Worm (Caenorhabditis elegans) whole organism, L3 larva: ENCODE measurements around the gene ZK1193.2.

Source experiments
- R02D3.7 ChIP-seq: fragments of 150-350 bp; optimal IDR thresholded peaks from 2 replicates; lab custom pipeline; 2014; ENCODE audit warnings: missing biosample characterization, missing genetic modification characterization
- ZK546.5 ChIP-seq: sonication (generic microtip); optimal IDR thresholded peaks from 2 replicates; lab custom pipeline; 2017; ENCODE audit warnings: missing biosample characterization, missing genetic modification characterization
- aly-2 ChIP-seq: fragments of 150-350 bp; optimal IDR thresholded peaks from 2 replicates; lab custom pipeline; 2014; ENCODE audit warnings: missing biosample characterization, missing genetic modification characterization
- ama-1 ChIP-seq: fragments of 150-350 bp; optimal IDR thresholded peaks from 2 replicates; lab custom pipeline; 2018
- ceh-16 ChIP-seq: sonication (generic microtip); optimal IDR thresholded peaks from 2 replicates; lab custom pipeline; 2017; ENCODE audit warnings: missing biosample characterization, missing genetic modification characterization
- ceh-28 ChIP-seq: fragments of 150-350 bp; optimal IDR thresholded peaks from 2 replicates; lab custom pipeline; 2014; ENCODE audit warnings: missing biosample characterization, missing genetic modification reagents, missing genetic modification characterization
- ceh-82 ChIP-seq: fragments of 150-350 bp; optimal IDR thresholded peaks from 2 replicates; lab custom pipeline; 2014; ENCODE audit warnings: missing biosample characterization, missing genetic modification characterization
- daf-12 ChIP-seq: fragments of 150-350 bp; optimal IDR thresholded peaks from 2 replicates; lab custom pipeline; 2014; ENCODE audit warnings: missing biosample characterization, missing genetic modification reagents, missing genetic modification characterization
- egl-5 ChIP-seq: fragments of 150-350 bp; optimal IDR thresholded peaks from 2 replicates; lab custom pipeline; 2017; ENCODE audit warnings: missing biosample characterization, missing genetic modification reagents, missing genetic modification characterization, inconsistent platforms
- elt-1 ChIP-seq: fragments of 150-350 bp; optimal IDR thresholded peaks from 2 replicates; lab custom pipeline; 2014; ENCODE audit warnings: missing biosample characterization, missing genetic modification characterization
- elt-2 ChIP-seq: sonication (generic microtip); optimal IDR thresholded peaks from 2 replicates; lab custom pipeline; 2016; ENCODE audit warnings: missing genetic modification reagents, mild to moderate bottlenecking, missing genetic modification characterization, missing compliant biosample characterization
- elt-3 ChIP-seq, 3 experiments: fragments of 150-350 bp in 1 of 3; sonication (generic microtip) in 2 of 3; optimal IDR thresholded peaks; 2 replicates in 2 of 3; 4 replicates in 1 of 3; lab custom pipeline; 2014 to 2017; ENCODE audit warnings: missing biosample characterization in 3 of 3, missing genetic modification characterization in 3 of 3
- eor-1 ChIP-seq, 2 experiments: fragments of 150-350 bp; optimal IDR thresholded peaks; 2 replicates each; lab custom pipeline; 2014 to 2018; ENCODE audit warnings: missing biosample characterization in 2 of 2, missing genetic modification characterization in 2 of 2
- fkh-10 ChIP-seq: sonication (generic microtip); optimal IDR thresholded peaks from 2 replicates; lab custom pipeline; 2017; ENCODE audit warnings: missing biosample characterization, missing genetic modification reagents, missing genetic modification characterization
- fkh-2 ChIP-seq: fragments of 150-350 bp; optimal IDR thresholded peaks from 2 replicates; lab custom pipeline; 2014; ENCODE audit warnings: missing biosample characterization, missing genetic modification reagents, missing genetic modification characterization
- fos-1 ChIP-seq: fragments of 150-350 bp; optimal IDR thresholded peaks from 2 replicates; lab custom pipeline; 2014; ENCODE audit warnings: missing biosample characterization, missing genetic modification characterization
- hmg-11 ChIP-seq: sonication (generic microtip); optimal IDR thresholded peaks from 2 replicates; lab custom pipeline; 2016; ENCODE audit warnings: missing genetic modification characterization, missing compliant biosample characterization
- jun-1 ChIP-seq: fragments of 150-350 bp; optimal IDR thresholded peaks from 2 replicates; lab custom pipeline; 2014; ENCODE audit warnings: missing biosample characterization, missing genetic modification reagents, missing genetic modification characterization
- lin-39 ChIP-seq: fragments of 150-350 bp; optimal IDR thresholded peaks from 2 replicates; lab custom pipeline; 2018; ENCODE audit warnings: missing biosample characterization, missing genetic modification reagents, missing genetic modification characterization
- lsy-12 ChIP-seq: sonication (generic microtip); optimal IDR thresholded peaks from 2 replicates; lab custom pipeline; 2016; ENCODE audit warnings: mild to moderate bottlenecking, missing genetic modification characterization, missing compliant biosample characterization
- mdl-1 ChIP-seq: fragments of 150-350 bp; optimal IDR thresholded peaks from 2 replicates; lab custom pipeline; 2014; ENCODE audit warnings: missing biosample characterization, missing genetic modification characterization
- nfya-1 ChIP-seq: sonication (generic microtip); optimal IDR thresholded peaks from 2 replicates; lab custom pipeline; 2017; ENCODE audit warnings: missing genetic modification characterization, mild to moderate bottlenecking, missing compliant biosample characterization, antibody characterized with exemption, moderate library complexity; ENCODE audit not compliant: insufficient read depth
- nhr-11 ChIP-seq: fragments of 150-350 bp; optimal IDR thresholded peaks from 2 replicates; lab custom pipeline; 2014; ENCODE audit warnings: missing biosample characterization, missing genetic modification characterization
- nhr-12 ChIP-seq: fragments of 150-350 bp; optimal IDR thresholded peaks from 2 replicates; lab custom pipeline; 2014; ENCODE audit warnings: missing biosample characterization, missing genetic modification characterization
- nhr-23 ChIP-seq: fragments of 150-350 bp; optimal IDR thresholded peaks from 2 replicates; lab custom pipeline; 2014; ENCODE audit warnings: missing biosample characterization, missing genetic modification reagents, missing genetic modification characterization
- nhr-237 ChIP-seq: fragments of 150-350 bp; optimal IDR thresholded peaks from 2 replicates; lab custom pipeline; 2014; ENCODE audit warnings: missing biosample characterization, missing genetic modification characterization
- nhr-28 ChIP-seq: fragments of 150-350 bp; optimal IDR thresholded peaks from 2 replicates; lab custom pipeline; 2014; ENCODE audit warnings: missing biosample characterization, missing genetic modification characterization
- nhr-43 ChIP-seq: sonication (generic microtip); optimal IDR thresholded peaks from 2 replicates; lab custom pipeline; 2016; ENCODE audit warnings: mild to moderate bottlenecking, missing genetic modification characterization, missing compliant biosample characterization; ENCODE audit not compliant: poor library complexity, severe bottlenecking
- nhr-77 ChIP-seq: fragments of 150-350 bp; optimal IDR thresholded peaks from 2 replicates; lab custom pipeline; 2014; ENCODE audit warnings: missing biosample characterization, missing genetic modification characterization
- pha-4 ChIP-seq: fragments of 150-350 bp; optimal IDR thresholded peaks from 2 replicates; lab custom pipeline; 2014; ENCODE audit warnings: missing biosample characterization, missing genetic modification reagents, missing genetic modification characterization
- pqm-1 ChIP-seq: fragments of 150-350 bp; optimal IDR thresholded peaks from 2 replicates; lab custom pipeline; 2017; ENCODE audit warnings: missing biosample characterization, missing genetic modification characterization, inconsistent platforms
- sea-2 ChIP-seq: fragments of 150-350 bp; sonication (generic microtip); optimal IDR thresholded peaks from 4 replicates; lab custom pipeline; 2014; ENCODE audit warnings: missing biosample characterization, missing genetic modification reagents, missing genetic modification characterization
- skn-1 ChIP-seq: fragments of 150-350 bp; optimal IDR thresholded peaks from 2 replicates; lab custom pipeline; 2014; ENCODE audit warnings: missing biosample characterization, missing genetic modification characterization
- snpc-4 ChIP-seq: fragments of 150-350 bp; optimal IDR thresholded peaks from 2 replicates; lab custom pipeline; 2014; ENCODE audit warnings: missing biosample characterization, missing genetic modification characterization
- tbx-2 ChIP-seq: sonication (generic microtip); optimal IDR thresholded peaks from 2 replicates; lab custom pipeline; 2016; ENCODE audit warnings: mild to moderate bottlenecking, missing genetic modification characterization, missing compliant biosample characterization
- unc-39 ChIP-seq: sonication (generic microtip); optimal IDR thresholded peaks from 4 replicates; lab custom pipeline; 2017; ENCODE audit warnings: missing biosample characterization, missing genetic modification characterization
- unc-62 ChIP-seq: fragments of 150-350 bp; sonication (generic microtip); optimal IDR thresholded peaks from 4 replicates; lab custom pipeline; 2014; ENCODE audit warnings: missing biosample characterization, missing genetic modification reagents, missing genetic modification characterization
- zag-1 ChIP-seq: fragments of 150-350 bp; optimal IDR thresholded peaks from 2 replicates; lab custom pipeline; 2014; ENCODE audit warnings: missing biosample characterization, missing genetic modification characterization
- ztf-4 ChIP-seq: fragments of 150-350 bp; optimal IDR thresholded peaks from 2 replicates; lab custom pipeline; 2014; ENCODE audit warnings: missing biosample characterization, missing genetic modification characterization

Gene ZK1193.2

DNA sequence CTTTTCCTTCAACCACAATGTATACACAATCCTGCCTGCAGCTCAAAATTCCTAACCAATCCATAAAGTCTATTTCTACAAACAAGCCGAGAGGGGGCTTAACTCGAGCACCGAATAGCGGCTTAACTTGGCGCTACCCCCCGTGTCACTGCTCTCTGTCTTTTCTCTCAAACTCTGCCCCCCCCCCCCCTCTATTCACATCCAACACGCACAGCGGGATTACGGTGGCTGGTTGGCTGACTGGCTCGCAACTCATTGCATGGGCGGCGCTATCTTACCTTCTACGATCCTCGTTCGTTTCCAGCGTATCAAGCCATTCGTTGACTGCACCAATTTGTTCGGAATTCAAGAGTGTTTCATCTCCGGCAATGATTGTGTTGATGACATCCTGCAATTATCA, 6.2 kb upstream of the ZK1193.2 start:
- TF ChIP-seq ama-1 (lab: Kevin White, UChicago), result no peak
- no peak for TF ChIP-seq elt-1
- no peak for TF ChIP-seq nhr-28 (tag; lab: Kevin White, UChicago)
- no peak for TF ChIP-seq nhr-11 (tag; lab: Kevin White, UChicago)
- peak; percentile 69 for TF ChIP-seq nfya-1 (tag; lab: Kevin White, UChicago)
- no peak for TF ChIP-seq aly-2 (tag; lab: Kevin White, UChicago)

DNA sequence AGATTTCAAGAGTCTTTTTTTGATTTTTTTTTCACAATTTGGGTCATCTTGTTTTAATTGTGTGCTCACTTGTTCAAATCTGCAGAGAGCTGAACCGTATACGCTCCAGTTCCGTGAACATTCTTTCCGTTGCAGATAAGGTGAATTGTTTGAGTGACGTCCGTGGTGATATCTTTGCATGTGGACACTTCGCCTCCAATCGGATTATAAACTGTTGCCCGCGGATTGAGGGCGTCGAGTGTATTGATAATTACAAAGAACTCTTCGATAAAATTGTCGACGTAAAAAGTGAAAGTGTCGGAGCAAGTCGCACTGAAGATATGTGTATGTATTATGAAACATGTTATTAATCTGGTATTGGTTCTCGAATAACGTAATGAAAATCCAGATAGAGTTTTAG, 1.7 kb downstream of the ZK1193.2 start:
- TF ChIP-seq elt-2 (tag; lab: Kevin White, UChicago) (peak; percentile 62), nhr-11 (tag; lab: Kevin White, UChicago) (no peak)

DNA sequence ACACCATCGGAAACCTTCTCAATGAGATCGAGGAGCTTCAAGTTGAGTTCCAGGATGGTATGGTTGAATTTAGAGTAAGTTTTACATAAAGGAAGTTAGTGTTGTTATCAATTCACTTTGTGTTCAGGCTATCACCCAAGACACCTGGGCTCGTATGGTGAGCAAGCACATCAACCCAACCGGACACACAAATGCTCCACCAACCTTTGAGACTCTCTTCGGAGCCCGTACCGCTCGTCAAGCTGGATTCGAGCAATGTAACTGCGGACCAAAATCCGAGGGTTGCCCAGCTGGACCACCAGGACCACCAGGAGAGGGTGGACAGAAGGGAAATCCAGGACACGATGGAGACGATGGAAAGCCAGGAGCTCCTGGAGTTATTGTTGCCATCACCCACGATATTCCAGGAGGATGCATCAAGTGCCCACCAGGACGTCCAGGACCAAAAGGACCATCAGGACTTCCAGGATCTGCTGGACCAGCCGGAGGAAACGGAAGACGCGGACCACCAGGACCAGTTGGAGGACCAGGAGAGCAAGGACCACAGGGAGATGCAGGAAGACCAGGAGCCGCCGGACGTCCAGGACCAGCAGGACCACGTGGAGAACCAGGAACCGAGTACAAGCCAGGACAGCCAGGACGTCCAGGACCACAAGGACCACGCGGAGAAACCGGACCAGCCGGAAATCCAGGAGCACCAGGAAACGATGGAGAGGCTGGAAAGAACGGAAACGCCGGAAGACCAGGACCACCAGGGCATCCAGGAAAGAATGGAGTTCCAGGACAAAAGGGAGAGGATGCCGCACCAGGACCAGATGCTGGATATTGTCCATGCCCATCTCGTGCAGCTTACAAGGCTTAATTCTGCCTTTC, 3.4 kb downstream of the ZK1193.2 start:
- TF ChIP-seq nhr-23 (tag; lab: Kevin White, UChicago) (no peak), lsy-12 (no peak), unc-62 (no peak), nhr-237 (no peak), lin-39 (tag; lab: Kevin White, UChicago) (no peak), ZK546.5 (tag; lab: Kevin White, UChicago) (no peak), elt-2 (tag; lab: Kevin White, UChicago) (no peak), fkh-10 (GFP tag; lab: Kevin White, UChicago) (no peak), eor-1 (tag; optimal IDR thresholded peaks at IDR 0.05; lab: Kevin White, UChicago) (no peak), pha-4 (tag; lab: Kevin White, UChicago) (no peak), nhr-77 (no peak), egl-5 (tag; lab: Kevin White, UChicago) (no peak), unc-39 (tag; lab: Kevin White, UChicago) (no peak), nfya-1 (tag; lab: Kevin White, UChicago) (no peak), jun-1 (no peak), sea-2 (GFP tag; lab: Kevin White, UChicago) (no peak), daf-12 (tag; lab: Kevin White, UChicago) (no peak), R02D3.7 (tag; lab: Kevin White, UChicago) (no peak)
- TF ChIP-seq, all 47 proteins: peak for 0

ce11 chrX:421407-421784, 4.0 kb downstream of the ZK1193.2 start, which contains the start of gene col-19:
TSS of gene col-19 (plus strand) at chrX:421707.
- TF ChIP-seq pha-4 (tag; lab: Kevin White, UChicago) (no peak), fkh-10 (GFP tag; lab: Kevin White, UChicago) (no peak), nhr-43 (tag; lab: Kevin White, UChicago) (no peak), fos-1 (tag; lab: Kevin White, UChicago) (no peak), unc-62 (no peak), nhr-12 (no peak), eor-1 (tag; optimal IDR thresholded peaks at IDR 0.05; lab: Kevin White, UChicago) (no peak), skn-1 (tag; lab: Kevin White, UChicago) (no peak), elt-1 (no peak), lin-39 (tag; lab: Kevin White, UChicago) (no peak), nhr-28 (tag; lab: Kevin White, UChicago) (no peak), ceh-16 (tag; lab: Kevin White, UChicago) (no peak), snpc-4 (tag; lab: Kevin White, UChicago) (no peak), nhr-11 (tag; lab: Kevin White, UChicago) (no peak)

- TF ChIP-seq nfya-1 (tag; lab: Kevin White, UChicago), result peak; percentile 79
- TF ChIP-seq nhr-23 (tag; lab: Kevin White, UChicago), result peak; percentile 88
- no peak for TF ChIP-seq zag-1 (tag; lab: Kevin White, UChicago)
- TF ChIP-seq elt-1, result peak; percentile 54
- peak; percentile 71 for TF ChIP-seq aly-2 (tag; lab: Kevin White, UChicago)
- TF ChIP-seq lsy-12, result peak; percentile 78
- peak; percentile 98 for TF ChIP-seq hmg-11
- peak; percentile 85 for TF ChIP-seq nhr-77
- peak; percentile 61 for TF ChIP-seq mdl-1 (tag; lab: Kevin White, UChicago)
- TF ChIP-seq ceh-28 (tag; lab: Kevin White, UChicago), result peak; percentile 92
- peak; percentile 88 for TF ChIP-seq ceh-82 (tag; lab: Kevin White, UChicago)
- TF ChIP-seq pqm-1, result peak; percentile 83
- TF ChIP-seq elt-3 (tag; optimal IDR thresholded peaks at IDR 0.05; lab: Kevin White, UChicago), result peak in 2 of 3 experiments; percentile 26 to 53
- peak; percentile 78 for TF ChIP-seq R02D3.7 (tag; lab: Kevin White, UChicago)
- TF ChIP-seq nhr-43 (tag; lab: Kevin White, UChicago), result peak; percentile 89
- TF ChIP-seq lin-39 (tag; lab: Kevin White, UChicago), result peak; percentile 84
- TF ChIP-seq unc-39 (tag; lab: Kevin White, UChicago), result no peak
- no peak for TF ChIP-seq ceh-16 (tag; lab: Kevin White, UChicago)
- no peak for TF ChIP-seq fkh-2 (tag; lab: Kevin White, UChicago)
- peak; percentile 79 for TF ChIP-seq nhr-11 (tag; lab: Kevin White, UChicago)
- peak; percentile 97 for TF ChIP-seq jun-1
- peak; percentile 79 for TF ChIP-seq fkh-10 (GFP tag; lab: Kevin White, UChicago)
- TF ChIP-seq ztf-4, result no peak
- no peak for TF ChIP-seq ZK546.5 (tag; lab: Kevin White, UChicago)
- TF ChIP-seq tbx-2 (tag; lab: Kevin White, UChicago), result peak; percentile 95
- peak; percentile 72 for TF ChIP-seq elt-2 (tag; lab: Kevin White, UChicago)
- peak; percentile 78 for TF ChIP-seq snpc-4 (tag; lab: Kevin White, UChicago)
These were observed 15.3 kb downstream of the ZK1193.2 start for ce11 chrX:410073-410572.
